Worm (Caenorhabditis elegans) whole organism, mixed stage, embryonic: Measurements from ENCODE around the gene idhg-1.

ENCODE experiments used
- bed-3 ChIP-seq: fragments of 200-800 bp; sonication (Bioruptor generic); optimal IDR thresholded peaks from 3 replicates; lab custom pipeline; 2018; ENCODE audit warnings: mild to moderate bottlenecking, missing genetic modification characterization, moderate library complexity, missing compliant biosample characterization
- ceh-43 ChIP-seq: fragments of 200-800 bp; sonication (Bioruptor generic); optimal IDR thresholded peaks from 2 replicates; lab custom pipeline; 2018; ENCODE audit warnings: mild to moderate bottlenecking, missing genetic modification characterization, moderate library complexity, missing compliant biosample characterization
- mep-1 ChIP-seq: fragments of 150-350 bp; optimal IDR thresholded peaks from 2 replicates; lab custom pipeline; 2017; ENCODE audit warnings: missing biosample characterization, missing genetic modification reagents, missing genetic modification characterization, inconsistent platforms
- nhr-237 ChIP-seq: fragments of 150-350 bp; optimal IDR thresholded peaks from 2 replicates; lab custom pipeline; 2014; ENCODE audit warnings: missing biosample characterization, missing genetic modification characterization
- nhr-28 ChIP-seq: fragments of 150-350 bp; optimal IDR thresholded peaks from 2 replicates; lab custom pipeline; 2014; ENCODE audit warnings: missing biosample characterization, missing genetic modification characterization
- sem-2 ChIP-seq: fragments of 200-800 bp; sonication (Bioruptor generic); optimal IDR thresholded peaks from 2 replicates; lab custom pipeline; 2018; ENCODE audit warnings: mild to moderate bottlenecking, missing genetic modification characterization, missing compliant biosample characterization
- snpc-4 ChIP-seq: fragments of 150-350 bp; optimal IDR thresholded peaks from 2 replicates; lab custom pipeline; 2014; ENCODE audit warnings: missing biosample characterization, missing genetic modification characterization
- unc-39 ChIP-seq: fragments of 150-350 bp; optimal IDR thresholded peaks from 2 replicates; lab custom pipeline; 2014; ENCODE audit warnings: missing biosample characterization, missing genetic modification characterization

DNA sequence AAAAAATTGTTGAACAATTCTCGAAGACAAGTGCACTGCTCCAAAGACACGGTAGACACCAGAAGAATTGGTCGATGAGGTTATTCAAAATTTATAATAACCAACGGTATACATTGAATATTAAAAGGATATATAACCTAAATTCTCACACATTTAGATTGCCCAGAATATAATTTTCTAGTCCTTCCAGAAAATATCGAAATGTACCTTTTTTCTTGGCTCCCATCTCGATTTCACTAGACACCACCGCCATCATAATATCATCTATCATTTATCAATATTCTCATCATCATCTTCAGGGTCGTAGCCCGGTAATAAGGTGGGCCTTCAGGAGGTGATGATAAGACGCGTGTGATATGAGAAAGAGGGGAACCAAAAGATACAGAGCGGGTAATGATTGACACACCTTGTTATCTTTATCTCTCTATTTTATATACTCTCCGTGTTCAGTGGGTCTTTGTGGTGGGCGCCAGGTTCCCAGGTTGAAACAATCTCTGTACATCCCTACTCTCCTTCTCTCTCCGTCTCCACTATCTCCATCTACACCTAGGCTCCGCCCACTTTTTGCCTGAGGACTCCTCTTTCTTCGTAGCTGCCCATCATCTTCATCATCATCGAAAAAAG is 31.7 kb downstream of the idhg-1 start, which contains the start of gene mab-21:
- no peak for TF ChIP-seq mep-1 (tag; lab: Kevin White, UChicago)
- TF ChIP-seq ceh-43 = no peak
- TF ChIP-seq nhr-237 (tag; lab: Kevin White, UChicago) = no peak
- no peak for TF ChIP-seq nhr-28 (tag; lab: Kevin White, UChicago)
- no peak for TF ChIP-seq bed-3 (GFP tag; lab: Kevin White, UChicago)
- TF ChIP-seq unc-39 (tag; lab: Kevin White, UChicago) = no peak
- no peak for TF ChIP-seq snpc-4
- TF ChIP-seq sem-2 = no peak
